Worm (Caenorhabditis elegans) whole organism, L4/young adult: ENCODE measurements around the gene clec-197.

Source experiments
- dao-5 ChIP-seq: sonication (generic microtip); optimal IDR thresholded peaks from 2 replicates; lab custom pipeline; 2016; ENCODE audit warnings: missing genotype, missing genetic modification characterization, moderate library complexity, missing compliant biosample characterization
- him-1 ChIP-seq: sonication (generic microtip); optimal IDR thresholded peaks from 2 replicates; lab custom pipeline; 2016; ENCODE audit warnings: missing genotype, missing genetic modification reagents, missing genetic modification characterization, missing compliant biosample characterization

DNA sequence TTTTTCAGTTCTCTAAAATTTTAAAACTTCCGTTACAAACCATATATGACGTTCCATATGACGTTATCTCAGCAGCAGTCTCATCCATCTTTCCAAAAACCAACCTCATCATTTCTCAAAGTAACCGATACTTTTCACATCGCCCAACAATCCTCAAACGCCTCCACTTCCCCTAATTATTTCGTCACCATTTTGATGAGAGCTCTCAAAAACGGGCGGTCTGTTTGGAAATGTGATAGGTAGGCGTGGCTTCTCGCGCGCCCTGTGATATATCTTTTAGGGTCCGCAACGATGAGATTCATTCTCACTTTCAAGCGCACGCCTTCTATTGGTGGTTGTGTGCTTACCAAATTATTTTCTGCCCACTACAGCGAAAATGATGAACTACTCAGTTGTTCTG, 21.8 kb upstream of the clec-197 start, which contains the start of gene trh-1:
- TF ChIP-seq him-1 (tag; lab: Kevin White, UChicago): no peak
- no peak for TF ChIP-seq dao-5 (tag; lab: Kevin White, UChicago)
